Fruit fly (Drosophila melanogaster) whole organism, embryonic: ENCODE data around the gene CG31948.

Experiments used
- Awh ChIP-seq: fragments of 200-800 bp; sonication (Bioruptor generic); IDR thresholded peaks from 2 replicates; pipeline ENCODE4, ENCODE4 v1.3.6; 2022; ENCODE audit warnings: missing biosample characterization, missing genetic modification characterization
- B-H1 ChIP-seq: fragments of 200-800 bp; sonication (Bioruptor generic); IDR thresholded peaks from 3 replicates; pipeline ENCODE4 v1.3.6; 2022; ENCODE audit warnings: missing biosample characterization, missing genetic modification characterization
- Bdp1 ChIP-seq: fragments of 200-800 bp; sonication (Bioruptor generic); optimal IDR thresholded peaks from 3 replicates; lab custom pipeline; 2016; ENCODE audit warnings: missing biosample characterization, missing genetic modification characterization
- BtbVII ChIP-seq: fragments of 200-800 bp; sonication (Bioruptor generic); optimal IDR thresholded peaks from 3 replicates; lab custom pipeline; 2017; ENCODE audit warnings: missing biosample characterization, mild to moderate bottlenecking, missing genetic modification characterization
- C15 ChIP-seq: fragments of 200-800 bp; sonication (Bioruptor generic); IDR thresholded peaks from 3 replicates; pipeline ENCODE4 v1.3.6; 2022; ENCODE audit warnings: missing biosample characterization, missing genetic modification characterization
- CG10959 ChIP-seq: fragments of 200-800 bp; sonication (Bioruptor generic); IDR thresholded peaks from 2 replicates; pipeline ENCODE4 v1.3.6; 2022; ENCODE audit warnings: missing biosample characterization, missing genetic modification characterization
- CG11723 ChIP-seq: fragments of 200-800 bp; sonication (Bioruptor generic); optimal IDR thresholded peaks from 2 replicates; lab custom pipeline; 2017; ENCODE audit warnings: missing biosample characterization, mild to moderate bottlenecking, missing genetic modification characterization
- CG17568 ChIP-seq: fragments of 200-800 bp; sonication (Bioruptor generic); optimal IDR thresholded peaks from 2 replicates; lab custom pipeline; 2018; ENCODE audit warnings: missing biosample characterization, mild to moderate bottlenecking, missing genetic modification characterization, moderate library complexity
- CG18476 ChIP-seq: fragments of 200-800 bp; sonication (Bioruptor generic); optimal IDR thresholded peaks from 2 replicates; lab custom pipeline; 2016; ENCODE audit warnings: missing biosample characterization, mild to moderate bottlenecking, missing genetic modification characterization
- CG18619 ChIP-seq: fragments of 200-800 bp; sonication (Bioruptor generic); optimal IDR thresholded peaks from 3 replicates; lab custom pipeline; 2017; ENCODE audit warnings: missing biosample characterization, mild to moderate bottlenecking, missing genetic modification characterization
- CG30020 ChIP-seq: fragments of 200-800 bp; optimal IDR thresholded peaks from 2 replicates; lab custom pipeline; 2019; ENCODE audit warnings: missing biosample characterization, mild to moderate bottlenecking, missing genetic modification characterization, moderate library complexity
- CG31441 ChIP-seq: fragments of 200-800 bp; sonication (Bioruptor generic); IDR thresholded peaks from 2 replicates; pipeline ENCODE4 v1.3.6; 2022; ENCODE audit warnings: missing biosample characterization, missing genetic modification characterization
- CG4360 ChIP-seq: fragments of 200-800 bp; sonication (Bioruptor generic); IDR thresholded peaks from 2 replicates; pipeline ENCODE4 v1.3.6; 2022; ENCODE audit warnings: missing biosample characterization, missing genetic modification characterization
- CG4617 ChIP-seq: fragments of 200-800 bp; sonication (Bioruptor generic); optimal IDR thresholded peaks from 3 replicates; lab custom pipeline; 2016; ENCODE audit warnings: missing biosample characterization, missing genetic modification characterization, borderline replicate concordance
- CG4730 ChIP-seq: fragments of 200-800 bp; sonication (Bioruptor generic); IDR thresholded peaks from 2 replicates; pipeline ENCODE4 v1.3.6; 2022; ENCODE audit warnings: missing biosample characterization, missing genetic modification characterization
- CG5245 ChIP-seq: fragments of 200-800 bp; sonication (Bioruptor generic); optimal IDR thresholded peaks from 3 replicates; lab custom pipeline; 2016; ENCODE audit warnings: missing biosample characterization, missing genetic modification characterization
- CG8944 ChIP-seq: fragments of 200-800 bp; sonication (Bioruptor generic); optimal IDR thresholded peaks from 3 replicates; lab custom pipeline; 2016; ENCODE audit warnings: missing biosample characterization, missing genetic modification characterization
- Doc2 ChIP-seq: fragments of 200-800 bp; sonication (Bioruptor generic); IDR thresholded peaks from 2 replicates; pipeline ENCODE4 v1.3.6; 2022; ENCODE audit warnings: missing biosample characterization, missing genetic modification characterization
- Dref ChIP-seq: fragments of 200-800 bp; sonication (Bioruptor generic); IDR thresholded peaks from 2 replicates; pipeline ENCODE4 v1.3.6; 2022; ENCODE audit warnings: missing biosample characterization, missing genetic modification characterization
- Drgx ChIP-seq: fragments of 200-800 bp; sonication (Bioruptor generic); IDR thresholded peaks from 2 replicates; pipeline ENCODE4 v1.3.6; 2022; ENCODE audit warnings: missing biosample characterization, missing genetic modification characterization
- ERR ChIP-seq: fragments of 200-800 bp; sonication (Bioruptor generic); optimal IDR thresholded peaks from 2 replicates; lab custom pipeline; 2016; ENCODE audit warnings: missing biosample characterization, missing genetic modification characterization
- HmgZ ChIP-seq: fragments of 200-800 bp; sonication (Bioruptor generic); optimal IDR thresholded peaks from 2 replicates; lab custom pipeline; 2018; ENCODE audit warnings: missing biosample characterization, mild to moderate bottlenecking, missing genetic modification characterization
- Lpt ChIP-seq: fragments of >200 bp; optimal IDR thresholded peaks from 2 replicates; lab custom pipeline; 2018; ENCODE audit warnings: missing biosample characterization, missing genetic modification characterization
- NC2α ChIP-seq: fragments of 200-800 bp; sonication (Bioruptor generic); optimal IDR thresholded peaks from 2 replicates; lab custom pipeline; 2016; ENCODE audit warnings: missing biosample characterization, missing genetic modification characterization
- Nf-YB ChIP-seq: fragments of 200-800 bp; sonication (Bioruptor generic); optimal IDR thresholded peaks from 3 replicates; lab custom pipeline; 2019; ENCODE audit warnings: missing biosample characterization, mild to moderate bottlenecking, missing genetic modification characterization, moderate library complexity
- PHDP ChIP-seq: fragments of 200-800 bp; sonication (Bioruptor generic); optimal IDR thresholded peaks from 3 replicates; lab custom pipeline; 2018; ENCODE audit warnings: missing biosample characterization, mild to moderate bottlenecking, missing genetic modification characterization, moderate library complexity
- Rx ChIP-seq: fragments of 200-800 bp; sonication (Bioruptor generic); IDR thresholded peaks from 2 replicates; pipeline ENCODE4 v1.3.6; 2022; ENCODE audit warnings: missing biosample characterization, missing genetic modification characterization
- Sin3A ChIP-seq: fragments of >200 bp; optimal IDR thresholded peaks from 2 replicates; lab custom pipeline; 2018
- Sry-β ChIP-seq: fragments of 200-800 bp; sonication (Bioruptor generic); optimal IDR thresholded peaks from 2 replicates; lab custom pipeline; 2018; ENCODE audit warnings: missing biosample characterization, mild to moderate bottlenecking, missing genetic modification characterization, moderate library complexity
- Taf1 ChIP-seq: fragments of 200-800 bp; sonication (Bioruptor generic); IDR thresholded peaks from 2 replicates; pipeline ENCODE4 v1.3.6; 2022; ENCODE audit warnings: missing biosample characterization, missing genetic modification characterization
- amos ChIP-seq: fragments of 200-800 bp; sonication (Bioruptor generic); IDR thresholded peaks from 2 replicates; pipeline ENCODE4 v1.3.6; 2022; ENCODE audit warnings: missing biosample characterization, missing genetic modification characterization; ENCODE audit not compliant: partially characterized antibody
- aop ChIP-seq: fragments of 200-800 bp; sonication (Bioruptor generic); IDR thresholded peaks from 2 replicates; pipeline ENCODE4 v1.3.6; 2022; ENCODE audit warnings: missing biosample characterization, missing genetic modification characterization
- cato ChIP-seq: fragments of 200-800 bp; sonication (Bioruptor generic); optimal IDR thresholded peaks from 2 replicates; lab custom pipeline; 2016; ENCODE audit warnings: missing biosample characterization, missing genetic modification characterization, borderline replicate concordance
- dmrt99B ChIP-seq: fragments of 200-800 bp; sonication (Bioruptor generic); optimal IDR thresholded peaks from 2 replicates; lab custom pipeline; 2018; ENCODE audit warnings: missing biosample characterization, mild to moderate bottlenecking, missing genetic modification characterization, moderate library complexity
- esg ChIP-seq: fragments of 200-800 bp; sonication (Bioruptor generic); conservative IDR thresholded peaks from 2 replicates; pipeline ENCODE4 v1.3.6; 2022; ENCODE audit warnings: missing biosample characterization, missing genetic modification characterization
- fd3F ChIP-seq: fragments of 200-800 bp; sonication (Bioruptor generic); optimal IDR thresholded peaks from 2 replicates; lab custom pipeline; 2018; ENCODE audit warnings: missing biosample characterization, mild to moderate bottlenecking, missing genetic modification characterization, moderate library complexity
- gcm ChIP-seq: fragments of 200-800 bp; sonication (Bioruptor generic); optimal IDR thresholded peaks from 2 replicates; lab custom pipeline; 2019; ENCODE audit warnings: missing biosample characterization, mild to moderate bottlenecking, missing genetic modification characterization, moderate library complexity
- gem ChIP-seq: fragments of 200-800 bp; sonication (Bioruptor generic); optimal IDR thresholded peaks from 2 replicates; lab custom pipeline; 2019; ENCODE audit warnings: missing biosample characterization, mild to moderate bottlenecking, missing genetic modification characterization, moderate library complexity
- hbn ChIP-seq: fragments of 200-800 bp; sonication (Bioruptor generic); IDR thresholded peaks from 2 replicates; pipeline ENCODE4 v1.3.6; 2022; ENCODE audit warnings: missing biosample characterization, missing genetic modification characterization; ENCODE audit not compliant: partially characterized antibody
- jumu ChIP-seq: fragments of 200-800 bp; sonication (Bioruptor generic); optimal IDR thresholded peaks from 3 replicates; lab custom pipeline; 2016; ENCODE audit warnings: missing biosample characterization, missing genetic modification characterization
- mirr ChIP-seq: fragments of 200-800 bp; sonication (Bioruptor generic); optimal IDR thresholded peaks from 3 replicates; lab custom pipeline; 2018; ENCODE audit warnings: missing biosample characterization, mild to moderate bottlenecking, missing genetic modification characterization
- nmo ChIP-seq: fragments of 200-800 bp; sonication (Bioruptor generic); optimal IDR thresholded peaks from 2 replicates; lab custom pipeline; 2018; ENCODE audit warnings: missing biosample characterization, mild to moderate bottlenecking, missing genetic modification characterization, moderate library complexity
- otp ChIP-seq: fragments of 200-800 bp; sonication (Bioruptor generic); IDR thresholded peaks from 3 replicates; pipeline ENCODE4, ENCODE4 v1.3.6; 2022; ENCODE audit warnings: missing biosample characterization, missing genetic modification characterization
- pita ChIP-seq: fragments of 200-800 bp; sonication (Bioruptor generic); optimal IDR thresholded peaks from 2 replicates; lab custom pipeline; 2017; ENCODE audit warnings: missing biosample characterization, mild to moderate bottlenecking, missing genetic modification characterization
- seq ChIP-seq: fragments of 200-800 bp; sonication (Bioruptor generic); IDR thresholded peaks from 2 replicates; pipeline ENCODE4 v1.3.6; 2022; ENCODE audit warnings: missing biosample characterization, missing genetic modification characterization
- sug ChIP-seq: fragments of 200-800 bp; optimal IDR thresholded peaks from 2 replicates; lab custom pipeline; 2019; ENCODE audit warnings: missing biosample characterization, mild to moderate bottlenecking, missing genetic modification characterization, moderate library complexity
- tin ChIP-seq: fragments of 200-800 bp; sonication (Bioruptor generic); optimal IDR thresholded peaks from 3 replicates; lab custom pipeline; 2016; ENCODE audit warnings: missing biosample characterization, missing genetic modification characterization
- unc-4 ChIP-seq: fragments of 200-800 bp; sonication (Bioruptor generic); IDR thresholded peaks from 2 replicates; pipeline ENCODE4 v1.3.6; 2022; ENCODE audit warnings: missing biosample characterization, missing genetic modification characterization; ENCODE audit not compliant: partially characterized antibody
- vnd ChIP-seq: fragments of 200-800 bp; sonication (Bioruptor generic); IDR thresholded peaks from 3 replicates; pipeline ENCODE4 v1.3.6; 2022; ENCODE audit warnings: missing biosample characterization, missing genetic modification characterization; ENCODE audit not compliant: partially characterized antibody

CG31948 gene

dm6 chr2L:2375655-2376417 lies 40.7 kb downstream of the CG31948 start, which contains the start of gene Atxn7 (continued):
- no peak for TF ChIP-seq B-H1 (GFP tag; lab: Robert Waterston, UW)
- TF ChIP-seq CG5245: peak; percentile 26
- TF ChIP-seq Drgx (GFP tag; lab: Robert Waterston, UW): 0 out of 2 replicates have a peak, but pooled peaks have one; percentile 17
- peak; percentile 28 for TF ChIP-seq Sry-β (GFP tag; lab: Kevin White, UChicago)
- peak; percentile 96 for TF ChIP-seq hbn
- TF ChIP-seq ERR (GFP tag; lab: Kevin White, UChicago): peak; percentile 16
- peak; percentile 39 for TF ChIP-seq fd3F
- peak; percentile 42 for TF ChIP-seq Nf-YB (GFP tag; lab: Kevin White, UChicago)
- peak; percentile 97 for TF ChIP-seq CG4617 (GFP tag; lab: Kevin White, UChicago)
- peak; percentile 87 for TF ChIP-seq Dref (GFP tag; lab: Robert Waterston, UW)
- TF ChIP-seq HmgZ (tag; lab: Kevin White, UChicago): peak; percentile 87
- no peak for TF ChIP-seq jumu (GFP tag; lab: Kevin White, UChicago)
- TF ChIP-seq Doc2 (GFP tag; lab: Robert Waterston, UW): no peak
- TF ChIP-seq CG30020 (tag; lab: Kevin White, UChicago): peak; percentile 56
- no peak for TF ChIP-seq CG17568 (GFP tag; lab: Kevin White, UChicago)
- peak; percentile 88 for TF ChIP-seq unc-4
- peak; percentile 4 for TF ChIP-seq Bdp1 (GFP tag; lab: Kevin White, UChicago)
- no peak for TF ChIP-seq esg
- peak; percentile 62 for TF ChIP-seq gcm (GFP tag; lab: Kevin White, UChicago)
- peak; percentile 79 for TF ChIP-seq PHDP (tag; lab: Kevin White, UChicago)
- peak; percentile 44 for TF ChIP-seq tin (GFP tag; lab: Kevin White, UChicago)
- TF ChIP-seq C15 (GFP tag; lab: Robert Waterston, UW): no peak
- peak; percentile 75; the same call in 2 of the 3 replicates for TF ChIP-seq otp
- TF ChIP-seq BtbVII: peak; percentile 33
- TF ChIP-seq NC2α: peak; percentile 47
- TF ChIP-seq Taf1 (GFP tag; lab: Robert Waterston, UW): no peak
- no peak for TF ChIP-seq CG18476 (GFP tag; lab: Kevin White, UChicago)
- 0 out of 2 replicates have a peak, but pooled peaks have one; percentile 22 for TF ChIP-seq Rx (GFP tag; lab: Robert Waterston, UW)
- peak; percentile 67 for TF ChIP-seq mirr (GFP tag; lab: Kevin White, UChicago)
- TF ChIP-seq CG11723: peak; percentile 44
- peak; percentile 42; the same call in 1 of the 2 replicates for TF ChIP-seq Awh (GFP tag; lab: Robert Waterston, UW)
- no peak for TF ChIP-seq CG4730 (GFP tag; lab: Robert Waterston, UW)
- TF ChIP-seq Sin3A (lab: Kevin White, UChicago): peak; percentile 34
- peak; percentile 55 for TF ChIP-seq gem
- peak; percentile 89 for TF ChIP-seq sug (tag; lab: Kevin White, UChicago)
- peak; percentile 56 for TF ChIP-seq dmrt99B
- TF ChIP-seq CG4360: peak; percentile 48; the same call in 1 of the 2 replicates
- TF ChIP-seq CG10959 (GFP tag; lab: Robert Waterston, UW): no peak
- TF ChIP-seq nmo (GFP tag; lab: Kevin White, UChicago): peak; percentile 73
- peak; percentile 83 for TF ChIP-seq vnd (GFP tag; lab: Robert Waterston, UW)
- TF ChIP-seq amos: peak; percentile 98
- TF ChIP-seq CG18619 (GFP tag; lab: Kevin White, UChicago): peak; percentile 84
- TF ChIP-seq pita: no peak
- TF ChIP-seq aop (GFP tag; lab: Robert Waterston, UW): no peak
- no peak for TF ChIP-seq Lpt
- peak; percentile 57 for TF ChIP-seq CG31441
- TF ChIP-seq seq (GFP tag; lab: Robert Waterston, UW): peak; percentile 53; the same call in 1 of the 2 replicates
- no peak for TF ChIP-seq cato (GFP tag; lab: Kevin White, UChicago)
- peak; percentile 29 for TF ChIP-seq CG8944 (GFP tag; lab: Kevin White, UChicago)
